Worm (Caenorhabditis elegans) whole organism, L4 larva: Measurements from ENCODE around the gene chil-1.

Experiments
- fos-1 ChIP-seq: fragments of 150-350 bp; optimal IDR thresholded peaks from 2 replicates; lab custom pipeline; 2014; ENCODE audit warnings: missing biosample characterization, missing genetic modification characterization
- jun-1 ChIP-seq: fragments of 150-350 bp; optimal IDR thresholded peaks from 2 replicates; lab custom pipeline; 2014; ENCODE audit warnings: missing biosample characterization, missing genetic modification reagents, missing genetic modification characterization
- unc-62 ChIP-seq, 3 experiments: fragments of 150-350 bp in 1 of 3; sonication (generic microtip); optimal IDR thresholded peaks in 2 of 3; peaks in 1 of 3; 1 replicate in 1 of 3; 2 replicates in 2 of 3; lab custom pipeline; 2014 to 2017; ENCODE audit warnings: missing biosample characterization in 3 of 3, missing genetic modification characterization in 3 of 3, missing genetic modification reagents in 3 of 3, missing genotype in 1 of 3

DNA sequence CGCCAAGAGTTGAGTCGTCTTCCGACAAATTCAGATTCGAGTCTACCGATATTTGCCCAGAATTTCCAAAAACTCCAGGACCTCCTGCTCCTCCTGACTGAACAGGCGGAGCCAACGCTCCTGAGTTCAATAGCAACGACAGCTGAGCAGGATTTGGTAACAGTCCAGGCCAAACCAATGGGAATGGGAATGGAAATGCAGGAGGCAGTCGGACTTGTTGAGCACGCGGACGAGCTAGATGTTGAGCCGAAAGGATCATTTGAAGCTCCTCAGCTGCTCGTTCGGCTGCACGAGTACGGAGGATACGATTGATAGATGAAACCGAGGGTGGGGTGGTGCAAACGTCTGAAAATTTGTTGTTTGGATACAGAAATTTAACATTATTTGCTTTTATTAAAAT is 39.3 kb downstream of the chil-1 start:
- TF ChIP-seq fos-1 (no peak), jun-1 (no peak), unc-62 (GFP tag; optimal IDR thresholded peaks at IDR 0.05 in 1 of 2; lab: Kevin White, UChicago) (no peak), unc-62 (tag; optimal IDR thresholded peaks at IDR 0.05; lab: Kevin White, UChicago) (no peak)
